Fruit fly (Drosophila melanogaster): ENCODE data around the gene ArgRS.
A peak's percentile ranks its signal among the peaks of the same experiment; 100 is the strongest.

The ArgRS gene

DNA sequence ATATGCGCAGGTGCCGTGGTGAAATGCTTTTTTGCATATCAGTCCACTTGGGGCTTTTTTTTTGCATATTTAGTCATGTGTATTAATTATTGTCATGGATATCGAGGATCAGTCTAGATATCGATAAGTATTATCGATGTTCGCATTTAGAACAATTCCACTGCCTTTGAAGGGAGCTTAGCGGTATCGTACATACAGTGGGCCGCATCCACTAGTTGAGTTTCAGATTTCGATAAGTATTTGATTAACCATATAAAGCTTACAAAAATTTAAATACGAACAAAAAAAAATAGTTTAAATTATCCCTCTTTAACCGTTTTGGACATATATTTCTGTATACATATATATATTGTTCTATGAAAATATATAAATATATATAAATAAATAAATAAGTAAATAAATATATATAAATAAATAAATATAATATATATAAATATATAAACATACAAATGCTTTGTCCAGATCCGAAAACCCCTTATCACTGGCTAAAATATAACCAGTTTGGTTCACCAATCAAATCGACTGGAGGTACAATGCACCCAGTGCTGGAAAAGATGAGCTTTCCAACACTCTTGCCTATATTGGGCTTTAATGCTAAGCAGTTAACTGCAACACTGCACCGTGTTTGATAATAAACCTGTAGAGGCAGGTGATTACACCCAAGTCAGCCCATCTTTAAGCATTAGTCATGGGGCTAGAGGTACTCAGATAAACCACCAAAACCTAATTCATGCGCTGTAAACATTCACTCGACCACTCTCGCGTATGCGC lies 40.9 kb downstream of the ArgRS start (continued):
- TF ChIP-seq Nf-YB (GFP tag; optimal IDR thresholded peaks at IDR 0.05) (peak; percentile 75), CG2202 (tag; optimal IDR thresholded peaks at IDR 0.05) (no peak), nerfin-2 (GFP tag; IDR thresholded peaks at IDR 0.05; ENCODE audit: partially characterized antibody) (peak; percentile 53; the same call in 1 of the 2 replicates), CG12236 (GFP tag; optimal IDR thresholded peaks at IDR 0.05) (no peak), CG2712 (tag; optimal IDR thresholded peaks at IDR 0.05) (peak; percentile 31), row (GFP tag; IDR thresholded peaks at IDR 0.05) (peak; percentile 66), vvl (GFP tag; IDR thresholded peaks at IDR 0.05) (peak; percentile 18; the same call in 1 of the 2 replicates), CG6791 (GFP tag; IDR thresholded peaks at IDR 0.05; ENCODE audit: partially characterized antibody) (peak; percentile 85), Fer3 (tag; optimal IDR thresholded peaks at IDR 0.05) (peak; percentile 7), CG9932 (GFP tag; IDR thresholded peaks at IDR 0.05) (peak; percentile 62), Hmr (GFP tag; optimal IDR thresholded peaks at IDR 0.05) (peak; percentile 58), repo (GFP tag; optimal IDR thresholded peaks at IDR 0.05) (no peak), CG17829 (tag; optimal IDR thresholded peaks at IDR 0.05) (peak; percentile 33), Mad (GFP tag; optimal IDR thresholded peaks at IDR 0.05) (no peak), Trl (optimal IDR thresholded peaks at IDR 0.05) (no peak), Trl (GFP tag; optimal IDR thresholded peaks at IDR 0.05) (no peak), CG7928 (GFP tag; optimal IDR thresholded peaks at IDR 0.05) (no peak), Awh (GFP tag; IDR thresholded peaks at IDR 0.05) (no peak), crp (GFP tag; optimal IDR thresholded peaks at IDR 0.05) (no peak), vnd (GFP tag; IDR thresholded peaks at IDR 0.05; ENCODE audit: partially characterized antibody) (peak; percentile 59; the same call in 2 of the 3 replicates), CG4820 (GFP tag; optimal IDR thresholded peaks at IDR 0.05) (no peak), CG12942 (GFP tag; optimal IDR thresholded peaks at IDR 0.05) (no peak), hth (optimal IDR thresholded peaks at IDR 0.05) (no peak), Dek (tag; optimal IDR thresholded peaks at IDR 0.05) (no peak), TFAM (GFP tag; optimal IDR thresholded peaks at IDR 0.05) (no peak), kni (GFP tag; optimal IDR thresholded peaks at IDR 0.05) (no peak), MTF-1 (GFP tag; optimal IDR thresholded peaks at IDR 0.05; ENCODE audit: borderline replicate concordance) (no peak), CG9437 (GFP tag; optimal IDR thresholded peaks at IDR 0.05) (no peak), Eip74EF (GFP tag; optimal IDR thresholded peaks at IDR 0.05) (no peak), tll (GFP tag; optimal IDR thresholded peaks at IDR 0.05) (no peak), CG3838 (GFP tag; optimal IDR thresholded peaks at IDR 0.05) (no peak), Oaz (GFP tag; IDR thresholded peaks at IDR 0.05) (no peak), Camta (GFP tag; optimal IDR thresholded peaks at IDR 0.05) (no peak), mam (GFP tag; optimal IDR thresholded peaks at IDR 0.05) (peak; percentile 15), Hr78 (GFP tag; optimal IDR thresholded peaks at IDR 0.05) (no peak), CG7372 (GFP tag; IDR thresholded peaks at IDR 0.05) (no peak), Med (GFP tag) (peak; percentile 59), zen (tag; optimal IDR thresholded peaks at IDR 0.05) (peak; percentile 17), D (optimal IDR thresholded peaks at IDR 0.05) (no peak), D (GFP tag; optimal IDR thresholded peaks at IDR 0.05) (no peak), kay (GFP tag; optimal IDR thresholded peaks at IDR 0.05) (no peak), shn (GFP tag; optimal IDR thresholded peaks at IDR 0.05) (no peak), pan (optimal IDR thresholded peaks at IDR 0.05) (no peak), pan (GFP tag; optimal IDR thresholded peaks at IDR 0.05 in 1 of 2, IDR thresholded peaks at IDR 0.05 in 1 of 2) (no peak), cato (GFP tag; optimal IDR thresholded peaks at IDR 0.05; ENCODE audit: borderline replicate concordance) (no peak), gt (GFP tag; IDR thresholded peaks at IDR 0.05) (no peak), tx (GFP tag; optimal IDR thresholded peaks at IDR 0.05) (no peak), dm (GFP tag; optimal IDR thresholded peaks at IDR 0.05) (no peak), CG15073 (GFP tag; optimal IDR thresholded peaks at IDR 0.05) (no peak), p53 (GFP tag; optimal IDR thresholded peaks at IDR 0.05) (no peak)
